Fruit fly (Drosophila melanogaster): ENCODE results near the gene CG34242.
A peak's percentile ranks its signal among the peaks of the same experiment; 100 is the strongest.

The CG34242 gene

dm6 chr3L:12494273-12494672, 39.5 kb upstream of the CG34242 start:
- TF ChIP-seq CG12768 (GFP tag; optimal IDR thresholded peaks at IDR 0.05) (no peak), CG14711 (tag; optimal IDR thresholded peaks at IDR 0.05) (no peak), CG11617 (GFP tag; optimal IDR thresholded peaks at IDR 0.05) (no peak), pad (GFP tag; optimal IDR thresholded peaks at IDR 0.05) (no peak), bab1 (GFP tag; optimal IDR thresholded peaks at IDR 0.05) (no peak), Mnt (GFP tag; optimal IDR thresholded peaks at IDR 0.05) (no peak), cnc (optimal IDR thresholded peaks at IDR 0.05) (no peak), ovo (GFP tag; optimal IDR thresholded peaks at IDR 0.05) (no peak), CG5204 (GFP tag; optimal IDR thresholded peaks at IDR 0.05) (no peak), CG7045 (GFP tag; optimal IDR thresholded peaks at IDR 0.05) (no peak), kay (GFP tag; ENCODE audit: borderline replicate concordance) (no peak), cic (GFP tag; optimal IDR thresholded peaks at IDR 0.05) (no peak), tj (GFP tag; optimal IDR thresholded peaks at IDR 0.05) (no peak), CG7101 (tag; optimal IDR thresholded peaks at IDR 0.05) (no peak), toe (GFP tag; optimal IDR thresholded peaks at IDR 0.05) (no peak)

DNA sequence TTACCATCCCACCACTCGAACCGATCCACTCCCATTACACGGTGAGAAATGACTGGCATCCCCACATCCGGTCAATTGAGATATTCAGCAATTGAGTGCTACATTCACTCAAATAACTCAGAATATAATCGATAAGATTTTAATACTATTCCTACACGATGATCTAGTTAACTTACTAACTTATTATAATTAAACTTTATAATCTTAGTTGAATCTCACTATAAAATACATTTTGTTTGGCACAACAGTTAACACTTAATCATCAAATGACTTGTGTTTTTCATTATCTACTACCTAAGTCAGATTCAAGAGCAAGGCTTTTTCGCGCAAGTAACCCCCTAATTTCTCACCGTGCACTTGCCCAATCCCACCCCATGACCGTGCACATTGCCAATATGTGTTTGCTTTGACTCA, 38.5 kb upstream of the CG34242 start:
- TF ChIP-seq toe (GFP tag; optimal IDR thresholded peaks at IDR 0.05), result no peak
- TF ChIP-seq CG5204 (GFP tag; optimal IDR thresholded peaks at IDR 0.05), result peak; percentile 27

dm6 chr3L:12496428-12497344, 37.1 kb upstream of the CG34242 start, which contains the start of gene CG10657:
Gene CG10657, minus strand, starts transcription at chr3L:12497216.
- TF ChIP-seq kay (GFP tag; ENCODE audit: borderline replicate concordance) (peak; percentile 25), cnc (optimal IDR thresholded peaks at IDR 0.05) (no peak), CG7101 (tag; optimal IDR thresholded peaks at IDR 0.05) (no peak), CG12768 (GFP tag; optimal IDR thresholded peaks at IDR 0.05) (no peak), Mnt (GFP tag; optimal IDR thresholded peaks at IDR 0.05) (no peak)

DNA sequence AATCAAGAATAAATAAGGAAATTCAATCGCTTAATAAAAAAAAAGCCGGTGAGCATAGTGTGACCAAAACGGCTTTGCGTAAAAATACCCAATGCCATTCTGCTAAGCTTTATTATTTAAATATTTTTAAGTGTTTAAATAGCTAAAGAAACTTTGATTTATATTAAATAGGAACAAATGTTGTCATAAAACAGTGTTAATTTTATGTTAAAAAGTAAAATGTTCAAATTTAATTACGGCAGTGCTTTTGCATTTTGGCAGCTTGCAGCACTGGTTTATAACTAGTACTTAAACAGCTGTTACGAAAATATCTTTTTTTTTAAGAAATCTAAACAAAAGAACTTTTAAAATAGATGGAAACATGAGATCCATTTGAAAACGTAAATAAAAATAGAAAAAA, 32.5 kb upstream of the CG34242 start, which contains the start of the genes CG10638 and CG10681:
CG10638 (minus strand) TSS at position 63 of the 400 bp plus-strand sequence.
CG10681 (plus strand) TSS at position 265 of the 400 bp plus-strand sequence.
- TF ChIP-seq cic (GFP tag; optimal IDR thresholded peaks at IDR 0.05), result no peak
- TF ChIP-seq CG7101 (tag; optimal IDR thresholded peaks at IDR 0.05), result peak; percentile 71
- peak; percentile 66 for TF ChIP-seq CG1620 (GFP tag; optimal IDR thresholded peaks at IDR 0.05)
- peak; percentile 57 for TF ChIP-seq CG11617 (GFP tag; optimal IDR thresholded peaks at IDR 0.05)
- TF ChIP-seq bab1 (GFP tag; optimal IDR thresholded peaks at IDR 0.05), result peak; percentile 55
- TF ChIP-seq Crg-1 (GFP tag; optimal IDR thresholded peaks at IDR 0.05), result peak; percentile 73
- peak; percentile 58 for TF ChIP-seq Mnt (GFP tag; optimal IDR thresholded peaks at IDR 0.05)
- no peak for TF ChIP-seq CG5204 (GFP tag; optimal IDR thresholded peaks at IDR 0.05)
- peak; percentile 44 for TF ChIP-seq CG7045 (GFP tag; optimal IDR thresholded peaks at IDR 0.05)
- TF ChIP-seq CG33017 (tag; optimal IDR thresholded peaks at IDR 0.05), result peak; percentile 44
- TF ChIP-seq tj (GFP tag; optimal IDR thresholded peaks at IDR 0.05), result peak; percentile 9
- TF ChIP-seq toe (GFP tag; optimal IDR thresholded peaks at IDR 0.05), result no peak
- TF ChIP-seq CG12768 (GFP tag; optimal IDR thresholded peaks at IDR 0.05), result peak; percentile 38
- peak; percentile 95 for TF ChIP-seq kay (GFP tag; ENCODE audit: borderline replicate concordance)
- TF ChIP-seq pad (GFP tag; optimal IDR thresholded peaks at IDR 0.05), result peak; percentile 54
- TF ChIP-seq ovo (GFP tag; optimal IDR thresholded peaks at IDR 0.05), result no peak
- peak; percentile 73 for TF ChIP-seq CG14711 (tag; optimal IDR thresholded peaks at IDR 0.05)

DNA sequence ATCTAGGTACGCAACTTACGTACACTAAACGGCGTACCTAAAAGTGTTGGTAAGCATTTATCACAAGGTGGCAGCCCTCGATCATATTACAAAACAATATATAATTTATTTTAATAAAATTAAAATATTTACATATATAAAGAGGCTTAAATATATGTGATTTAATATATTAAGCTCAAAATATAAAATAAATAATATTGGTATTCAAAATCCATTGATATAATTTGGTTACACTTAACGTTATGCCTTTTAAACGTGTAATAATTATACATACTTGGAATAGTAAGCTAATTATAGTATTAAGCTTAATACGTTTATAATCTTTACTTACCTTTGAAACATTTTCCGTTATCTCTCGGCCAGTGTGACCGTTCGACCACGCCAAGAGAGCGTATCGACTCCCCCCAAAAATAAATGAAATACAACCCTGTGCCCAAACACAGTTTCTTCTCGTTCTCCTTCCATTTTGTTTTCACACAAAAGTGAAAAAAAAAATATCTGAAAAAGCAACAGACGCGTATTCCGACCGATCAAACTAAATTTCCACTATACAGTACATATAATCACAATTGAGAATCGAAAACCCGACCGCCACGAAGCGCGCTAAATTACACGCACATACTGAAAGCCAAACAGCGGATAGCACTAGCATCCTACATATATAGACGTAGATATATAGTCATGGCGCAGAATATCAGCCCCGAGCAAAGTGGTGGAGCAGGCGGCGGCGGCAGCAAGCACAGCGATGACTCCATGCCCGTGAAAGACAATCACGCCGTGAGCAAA, 29.7 kb upstream of the CG34242 start, which contains the start of the genes CG10646 and vih:
CG10646 (minus strand) TSS at position 30 of the 786 bp plus-strand sequence.
vih (plus strand) TSS at position 428 of the 786 bp plus-strand sequence.
- TF ChIP-seq Hr96 (GFP tag; optimal IDR thresholded peaks at IDR 0.05) (no peak), tj (GFP tag; optimal IDR thresholded peaks at IDR 0.05) (peak; percentile 13), cic (GFP tag; optimal IDR thresholded peaks at IDR 0.05) (no peak), Mnt (GFP tag; optimal IDR thresholded peaks at IDR 0.05) (peak; percentile 42), ovo (GFP tag; optimal IDR thresholded peaks at IDR 0.05) (peak; percentile 77), CG33017 (tag; optimal IDR thresholded peaks at IDR 0.05) (peak; percentile 21), CG7101 (tag; optimal IDR thresholded peaks at IDR 0.05) (peak; percentile 67), CG12768 (GFP tag; optimal IDR thresholded peaks at IDR 0.05) (peak; percentile 29), CG1620 (GFP tag; optimal IDR thresholded peaks at IDR 0.05) (peak; percentile 8), CG7045 (GFP tag; optimal IDR thresholded peaks at IDR 0.05) (peak; percentile 10), kay (GFP tag; ENCODE audit: borderline replicate concordance) (no peak), CG11617 (GFP tag; optimal IDR thresholded peaks at IDR 0.05) (peak; percentile 58), CG5204 (GFP tag; optimal IDR thresholded peaks at IDR 0.05) (no peak), CG14711 (tag; optimal IDR thresholded peaks at IDR 0.05) (peak; percentile 74), Crg-1 (GFP tag; optimal IDR thresholded peaks at IDR 0.05) (peak; percentile 12), Clk (GFP tag; optimal IDR thresholded peaks at IDR 0.05) (no peak), bab1 (GFP tag; optimal IDR thresholded peaks at IDR 0.05) (peak; percentile 19), cnc (optimal IDR thresholded peaks at IDR 0.05) (no peak), pad (GFP tag; optimal IDR thresholded peaks at IDR 0.05) (peak; percentile 61), toe (GFP tag; optimal IDR thresholded peaks at IDR 0.05) (no peak)

All from whole organism, adult.